Worm (Caenorhabditis elegans): ENCODE results near the gene trd-1.
A peak's percentile ranks its signal among the peaks of the same experiment; 100 is the strongest.

DNA sequence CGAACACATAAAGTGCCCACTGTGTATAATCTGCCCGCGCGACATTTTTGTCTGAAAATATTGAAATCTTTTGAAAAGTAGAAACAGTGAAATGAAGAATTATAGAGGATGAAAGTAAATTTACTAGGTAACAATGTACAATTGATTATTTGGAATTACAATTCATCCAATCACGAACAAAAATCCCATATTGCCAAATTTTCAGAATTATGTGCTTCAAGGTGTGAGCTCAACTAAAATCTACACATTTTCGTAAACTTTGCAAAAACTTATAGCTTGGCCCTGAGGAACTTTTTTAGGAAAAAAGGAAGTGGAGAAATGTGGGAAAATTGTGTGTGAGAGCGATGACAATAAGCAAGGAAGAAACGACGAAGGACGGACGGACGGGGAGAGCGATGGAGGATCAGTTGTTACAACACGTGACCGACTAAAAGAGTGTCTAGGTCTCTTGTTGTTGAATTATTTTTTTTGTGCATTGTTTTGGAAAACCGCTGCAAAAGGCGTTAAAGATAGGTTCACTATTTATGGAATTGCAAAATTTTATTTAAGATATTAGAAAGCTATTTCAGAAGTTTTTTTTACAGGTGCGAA lies 11.3 kb upstream of the trd-1 start, which contains the start of gene mml-1:
- no peak for TF ChIP-seq nhr-28 (tag; optimal IDR thresholded peaks at IDR 0.05)
- peak; percentile 66 for TF ChIP-seq ama-1 (optimal IDR thresholded peaks at IDR 0.05)
- no peak for TF ChIP-seq ceh-16 (tag; optimal IDR thresholded peaks at IDR 0.05)
- no peak for TF ChIP-seq ztf-11 (tag; optimal IDR thresholded peaks at IDR 0.05)
- no peak for TF ChIP-seq egl-5 (tag; optimal IDR thresholded peaks at IDR 0.05)
- no peak for TF ChIP-seq unc-39 (tag; optimal IDR thresholded peaks at IDR 0.05)
- no peak for TF ChIP-seq snpc-4 (tag; optimal IDR thresholded peaks at IDR 0.05)
- no peak for TF ChIP-seq nhr-76 (tag; optimal IDR thresholded peaks at IDR 0.05)
- no peak for TF ChIP-seq nhr-237 (tag; optimal IDR thresholded peaks at IDR 0.05)
- no peak for TF ChIP-seq pha-4 (tag; optimal IDR thresholded peaks at IDR 0.05)
- TF ChIP-seq unc-62 (GFP tag; optimal IDR thresholded peaks at IDR 0.05): no peak
- TF ChIP-seq ceh-82 (tag; optimal IDR thresholded peaks at IDR 0.05): no peak
- TF ChIP-seq lin-39 (tag; optimal IDR thresholded peaks at IDR 0.05): no peak

Measured in whole organism, L3 larva.